Worm (Caenorhabditis elegans) whole organism, L3 larva: ENCODE data around the gene F01E11.18.

Experiments
- ceh-16 ChIP-seq: sonication (generic microtip); optimal IDR thresholded peaks from 2 replicates; lab custom pipeline; 2017; ENCODE audit warnings: missing biosample characterization, missing genetic modification characterization
- egl-27 ChIP-seq: sonication (generic microtip); optimal IDR thresholded peaks from 4 replicates; lab custom pipeline; 2017; ENCODE audit warnings: missing biosample characterization, missing genetic modification reagents, missing genetic modification characterization
- fkh-2 ChIP-seq: fragments of 150-350 bp; optimal IDR thresholded peaks from 2 replicates; lab custom pipeline; 2014; ENCODE audit warnings: missing biosample characterization, missing genetic modification reagents, missing genetic modification characterization
- nfya-1 ChIP-seq: sonication (generic microtip); optimal IDR thresholded peaks from 2 replicates; lab custom pipeline; 2017; ENCODE audit warnings: missing genetic modification characterization, mild to moderate bottlenecking, missing compliant biosample characterization, antibody characterized with exemption, moderate library complexity; ENCODE audit not compliant: insufficient read depth
- nhr-11 ChIP-seq: fragments of 150-350 bp; optimal IDR thresholded peaks from 2 replicates; lab custom pipeline; 2014; ENCODE audit warnings: missing biosample characterization, missing genetic modification characterization
- nhr-237 ChIP-seq: fragments of 150-350 bp; optimal IDR thresholded peaks from 2 replicates; lab custom pipeline; 2014; ENCODE audit warnings: missing biosample characterization, missing genetic modification characterization
- nhr-76 ChIP-seq: fragments of 150-350 bp; sonication (generic microtip); optimal IDR thresholded peaks from 5 replicates; lab custom pipeline; 2014; ENCODE audit warnings: missing biosample characterization, missing genetic modification characterization
- nhr-77 ChIP-seq: fragments of 150-350 bp; optimal IDR thresholded peaks from 2 replicates; lab custom pipeline; 2014; ENCODE audit warnings: missing biosample characterization, missing genetic modification characterization
- sea-2 ChIP-seq: fragments of 150-350 bp; sonication (generic microtip); optimal IDR thresholded peaks from 4 replicates; lab custom pipeline; 2014; ENCODE audit warnings: missing biosample characterization, missing genetic modification reagents, missing genetic modification characterization
- zag-1 ChIP-seq: fragments of 150-350 bp; optimal IDR thresholded peaks from 2 replicates; lab custom pipeline; 2014; ENCODE audit warnings: missing biosample characterization, missing genetic modification characterization

DNA sequence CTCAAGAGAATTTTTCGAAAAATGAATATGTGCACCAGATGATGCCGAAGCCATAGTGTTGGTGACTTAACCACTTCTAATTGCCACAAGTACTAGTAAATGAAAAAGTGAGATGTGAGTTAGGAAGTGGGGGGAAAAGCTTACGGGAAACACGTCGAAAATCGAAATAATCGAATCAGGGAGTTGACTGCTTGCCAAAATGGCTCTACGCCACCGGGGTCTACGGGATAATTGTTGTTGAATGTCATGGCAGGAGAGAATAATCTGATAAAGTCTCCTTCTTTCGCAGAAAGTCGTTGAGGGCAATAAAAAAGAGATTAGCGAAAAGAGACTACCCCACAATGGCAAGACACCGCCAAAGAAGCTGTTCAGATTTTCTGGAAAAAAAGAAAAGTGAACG, 25.6 kb upstream of the F01E11.18 start:
- TF ChIP-seq sea-2 (no peak), nhr-11 (tag; lab: Kevin White, UChicago) (no peak), fkh-2 (tag; lab: Kevin White, UChicago) (no peak), nhr-76 (tag; lab: Kevin White, UChicago) (no peak), nhr-237 (tag; lab: Kevin White, UChicago) (no peak), nfya-1 (tag; lab: Kevin White, UChicago) (no peak), egl-27 (no peak), zag-1 (tag; lab: Kevin White, UChicago) (no peak), ceh-16 (no peak), nhr-77 (tag; lab: Kevin White, UChicago) (no peak)
